Fruit fly (Drosophila melanogaster) whole organism, embryonic: ENCODE measurements around the gene ph-d.

Experiments
- ATbp ChIP-seq: fragments of 200-800 bp; sonication (Bioruptor generic); optimal IDR thresholded peaks from 2 replicates; lab custom pipeline; 2017; ENCODE audit warnings: missing biosample characterization, mild to moderate bottlenecking, missing genetic modification characterization, missing genetic modification reagents
- Antp ChIP-seq: fragments of 200-800 bp; sonication (Bioruptor generic); optimal IDR thresholded peaks from 3 replicates; lab custom pipeline; 2016; ENCODE audit warnings: missing biosample characterization, missing genetic modification characterization
- Asciz ChIP-seq: fragments of 200-800 bp; sonication (Bioruptor generic); optimal IDR thresholded peaks from 2 replicates; lab custom pipeline; 2017; ENCODE audit warnings: missing biosample characterization, mild to moderate bottlenecking, missing genetic modification characterization, missing genetic modification reagents
- Awh ChIP-seq: fragments of 200-800 bp; sonication (Bioruptor generic); IDR thresholded peaks from 2 replicates; pipeline ENCODE4, ENCODE4 v1.3.6; 2022; ENCODE audit warnings: missing biosample characterization, missing genetic modification characterization
- CG10366 ChIP-seq: fragments of 200-800 bp; sonication (Bioruptor generic); IDR thresholded peaks from 2 replicates; pipeline ENCODE4 v1.3.6; 2022; ENCODE audit warnings: missing biosample characterization, missing genetic modification characterization
- CG10462 ChIP-seq: fragments of 200-800 bp; sonication (Bioruptor generic); optimal IDR thresholded peaks from 2 replicates; lab custom pipeline; 2016; ENCODE audit warnings: missing biosample characterization, missing genetic modification characterization
- CG11085 ChIP-seq: fragments of 200-800 bp; sonication (Bioruptor generic); IDR thresholded peaks from 2 replicates; pipeline ENCODE4 v1.3.6; 2022; ENCODE audit warnings: missing biosample characterization, missing genetic modification characterization
- CG12744 ChIP-seq: fragments of 200-800 bp; sonication (Bioruptor generic); optimal IDR thresholded peaks from 2 replicates; lab custom pipeline; 2016; ENCODE audit warnings: missing biosample characterization, missing genetic modification characterization
- CG13287 ChIP-seq: fragments of 200-800 bp; sonication (Bioruptor generic); IDR thresholded peaks from 2 replicates; pipeline ENCODE4 v1.3.6; 2022; ENCODE audit warnings: missing biosample characterization, missing genetic modification characterization; ENCODE audit not compliant: partially characterized antibody
- CG13296 ChIP-seq: fragments of 200-800 bp; sonication (Bioruptor generic); optimal IDR thresholded peaks from 3 replicates; lab custom pipeline; 2018; ENCODE audit warnings: missing biosample characterization, mild to moderate bottlenecking, missing genetic modification characterization
- CG13624 ChIP-seq: fragments of 200-800 bp; sonication (Bioruptor generic); optimal IDR thresholded peaks from 2 replicates; lab custom pipeline; 2016; ENCODE audit warnings: missing biosample characterization, missing genetic modification characterization
- CG13894 ChIP-seq: fragments of 200-800 bp; sonication (Bioruptor generic); optimal IDR thresholded peaks from 3 replicates; lab custom pipeline; 2018; ENCODE audit warnings: missing biosample characterization, mild to moderate bottlenecking, missing genetic modification characterization, moderate library complexity
- CG15011 ChIP-seq: fragments of 200-800 bp; sonication (Bioruptor generic); optimal IDR thresholded peaks from 3 replicates; lab custom pipeline; 2018; ENCODE audit warnings: missing biosample characterization, mild to moderate bottlenecking, missing genetic modification characterization
- CG18619 ChIP-seq: fragments of 200-800 bp; sonication (Bioruptor generic); optimal IDR thresholded peaks from 3 replicates; lab custom pipeline; 2017; ENCODE audit warnings: missing biosample characterization, mild to moderate bottlenecking, missing genetic modification characterization
- CG33213 ChIP-seq: fragments of 200-800 bp; sonication (Bioruptor generic); optimal IDR thresholded peaks from 3 replicates; lab custom pipeline; 2016; ENCODE audit warnings: missing biosample characterization, missing genetic modification characterization
- CG34224 ChIP-seq: fragments of 200-800 bp; sonication (Bioruptor generic); IDR thresholded peaks from 3 replicates; pipeline ENCODE4 v1.3.6; 2022; ENCODE audit warnings: missing biosample characterization, missing genetic modification characterization; ENCODE audit not compliant: partially characterized antibody
- CG3838 ChIP-seq: fragments of 200-800 bp; sonication (Bioruptor generic); optimal IDR thresholded peaks from 3 replicates; lab custom pipeline; 2016; ENCODE audit warnings: missing biosample characterization, missing genetic modification characterization
- CG4282 ChIP-seq: fragments of 200-800 bp; sonication (Bioruptor generic); optimal IDR thresholded peaks from 2 replicates; lab custom pipeline; 2016; ENCODE audit warnings: missing biosample characterization, missing genetic modification characterization
- CG4854 ChIP-seq: fragments of 200-800 bp; sonication (Bioruptor generic); optimal IDR thresholded peaks from 2 replicates; lab custom pipeline; 2016; ENCODE audit warnings: missing biosample characterization, missing genetic modification characterization, inconsistent platforms
- CG6854 ChIP-seq: fragments of 200-800 bp; sonication (Bioruptor generic); optimal IDR thresholded peaks from 3 replicates; lab custom pipeline; 2017; ENCODE audit warnings: missing biosample characterization, mild to moderate bottlenecking, missing genetic modification characterization
- CG7928 ChIP-seq: fragments of 200-800 bp; sonication (Bioruptor generic); optimal IDR thresholded peaks from 2 replicates; lab custom pipeline; 2017; ENCODE audit warnings: missing biosample characterization, mild to moderate bottlenecking, missing genetic modification characterization
- Dfd ChIP-seq, 2 experiments: fragments of >200 bp; optimal IDR thresholded peaks; 2 replicates each; lab custom pipeline; 2017; ENCODE audit warnings: missing biosample characterization in 2 of 2, missing genetic modification characterization in 2 of 2
- Dip2 ChIP-seq: fragments of 200-800 bp; sonication (Bioruptor generic); IDR thresholded peaks from 2 replicates; pipeline ENCODE4 v1.3.6; 2022; ENCODE audit warnings: missing biosample characterization, missing genetic modification characterization
- Hr39 ChIP-seq: fragments of >200 bp; optimal IDR thresholded peaks from 2 replicates; lab custom pipeline; 2017
- Jarid2 ChIP-seq: fragments of 200-800 bp; sonication (Bioruptor generic); optimal IDR thresholded peaks from 3 replicates; lab custom pipeline; 2017; ENCODE audit warnings: mild to moderate bottlenecking, missing biosample characterization, missing genetic modification reagents, missing genetic modification characterization
- Kr ChIP-seq: fragments of 200-800 bp; sonication (Bioruptor generic); optimal IDR thresholded peaks from 2 replicates; lab custom pipeline; 2017; ENCODE audit warnings: missing biosample characterization, mild to moderate bottlenecking, missing genetic modification characterization
- Lim3 ChIP-seq: fragments of 200-800 bp; sonication (Bioruptor generic); IDR thresholded peaks from 2 replicates; pipeline ENCODE4 v1.3.6; 2022; ENCODE audit warnings: missing biosample characterization, missing genetic modification characterization
- Mes4 ChIP-seq: fragments of 200-800 bp; sonication (Bioruptor generic); optimal IDR thresholded peaks from 2 replicates; lab custom pipeline; 2016; ENCODE audit warnings: missing biosample characterization, missing genetic modification characterization
- NK7.1 ChIP-seq: fragments of 200-800 bp; sonication (Bioruptor generic); optimal IDR thresholded peaks from 3 replicates; lab custom pipeline; 2016; ENCODE audit warnings: missing biosample characterization, missing genetic modification characterization
- Oaz ChIP-seq: fragments of 200-800 bp; sonication (Bioruptor generic); IDR thresholded peaks from 2 replicates; pipeline ENCODE4 v1.3.6; 2022; ENCODE audit warnings: missing biosample characterization, missing genetic modification characterization
- Sry-δ ChIP-seq: fragments of 200-800 bp; sonication (Bioruptor generic); optimal IDR thresholded peaks from 2 replicates; lab custom pipeline; 2016; ENCODE audit warnings: missing biosample characterization, missing genetic modification characterization
- aop ChIP-seq: fragments of 200-800 bp; sonication (Bioruptor generic); IDR thresholded peaks from 2 replicates; pipeline ENCODE4 v1.3.6; 2022; ENCODE audit warnings: missing biosample characterization, missing genetic modification characterization
- ap ChIP-seq: fragments of 200-800 bp; sonication (Bioruptor generic); IDR thresholded peaks from 2 replicates; pipeline ENCODE4 v1.3.6; 2022; ENCODE audit warnings: missing biosample characterization, missing genetic modification characterization
- bigmax ChIP-seq: fragments of 200-800 bp; sonication (Bioruptor generic); optimal IDR thresholded peaks from 2 replicates; lab custom pipeline; 2018; ENCODE audit warnings: missing biosample characterization, mild to moderate bottlenecking, missing genetic modification characterization
- bowl ChIP-seq: fragments of 200-800 bp; sonication (Bioruptor generic); IDR thresholded peaks from 2 replicates; pipeline ENCODE4 v1.3.6; 2022; ENCODE audit warnings: missing biosample characterization, missing genetic modification characterization
- chif ChIP-seq, 2 experiments: fragments of 200-800 bp; sonication (Bioruptor generic); optimal IDR thresholded peaks; 3 replicates each; lab custom pipeline; 2016; ENCODE audit warnings: missing biosample characterization in 2 of 2, missing genetic modification characterization in 2 of 2
- gsb-n ChIP-seq: fragments of 200-800 bp; sonication (Bioruptor generic); optimal IDR thresholded peaks from 3 replicates; lab custom pipeline; 2018; ENCODE audit warnings: missing biosample characterization, mild to moderate bottlenecking, missing genetic modification characterization
- her ChIP-seq: fragments of 200-800 bp; sonication (Bioruptor generic); optimal IDR thresholded peaks from 2 replicates; lab custom pipeline; 2016; ENCODE audit warnings: missing biosample characterization, missing genetic modification characterization
- insv ChIP-seq, 2 experiments: fragments of 200-800 bp; sonication (Bioruptor generic); optimal IDR thresholded peaks; 3 replicates each; lab custom pipeline; 2016 to 2018; ENCODE audit warnings: missing biosample characterization in 2 of 2, missing genetic modification characterization in 2 of 2
- pnt ChIP-seq: fragments of 200-800 bp; sonication (Bioruptor generic); optimal IDR thresholded peaks from 3 replicates; lab custom pipeline; 2016; ENCODE audit warnings: missing biosample characterization, missing genetic modification characterization
- prd ChIP-seq, 3 experiments: fragments of >200 bp in 2 of 3; fragments of 200-800 bp in 1 of 3; sonication (Bioruptor generic) in 1 of 3; optimal IDR thresholded peaks in 2 of 3; IDR thresholded peaks in 1 of 3; 2 replicates in 2 of 3; 3 replicates in 1 of 3; pipeline versions ENCODE4 v1.3.6 to Lab custom; 2017 to 2022; ENCODE audit warnings: missing biosample characterization in 1 of 3, missing genetic modification characterization in 1 of 3
- psq ChIP-seq: fragments of 200-800 bp; sonication (Bioruptor generic); optimal IDR thresholded peaks from 2 replicates; lab custom pipeline; 2017; ENCODE audit warnings: missing biosample characterization, missing genetic modification characterization
- pum ChIP-seq: fragments of 200-800 bp; sonication (Bioruptor generic); optimal IDR thresholded peaks from 2 replicates; lab custom pipeline; 2016; ENCODE audit warnings: missing biosample characterization, missing genetic modification characterization
- scrt ChIP-seq: fragments of 200-800 bp; sonication (Bioruptor generic); optimal IDR thresholded peaks from 2 replicates; lab custom pipeline; 2018; ENCODE audit warnings: missing biosample characterization, mild to moderate bottlenecking, missing genetic modification characterization, moderate library complexity
- sob ChIP-seq: fragments of 200-800 bp; sonication (Bioruptor generic); IDR thresholded peaks from 2 replicates; pipeline ENCODE4 v1.3.6; 2022; ENCODE audit warnings: missing biosample characterization, missing genetic modification characterization
- tgo ChIP-seq: fragments of 200-800 bp; sonication (Bioruptor generic); IDR thresholded peaks from 3 replicates; pipeline ENCODE4 v1.3.6; 2022; ENCODE audit warnings: missing biosample characterization, missing genetic modification characterization
- tio ChIP-seq: fragments of 200-800 bp; sonication (Bioruptor generic); optimal IDR thresholded peaks from 2 replicates; lab custom pipeline; 2017; ENCODE audit warnings: missing biosample characterization, missing genetic modification characterization, inconsistent platforms
- tup ChIP-seq: fragments of 200-800 bp; sonication (Bioruptor generic); optimal IDR thresholded peaks from 2 replicates; lab custom pipeline; 2016; ENCODE audit warnings: missing biosample characterization, mild to moderate bottlenecking, missing genetic modification characterization, moderate library complexity
- z ChIP-seq: fragments of 200-800 bp; sonication (Bioruptor generic); IDR thresholded peaks from 3 replicates; pipeline ENCODE4 v1.3.6; 2022; ENCODE audit warnings: missing biosample characterization, missing genetic modification characterization
- zen2 ChIP-seq: fragments of 200-800 bp; sonication (Bioruptor generic); IDR thresholded peaks from 3 replicates; pipeline ENCODE4 v1.3.6; 2022; ENCODE audit warnings: missing biosample characterization, missing genetic modification characterization; ENCODE audit not compliant: partially characterized antibody

ph-d gene

DNA sequence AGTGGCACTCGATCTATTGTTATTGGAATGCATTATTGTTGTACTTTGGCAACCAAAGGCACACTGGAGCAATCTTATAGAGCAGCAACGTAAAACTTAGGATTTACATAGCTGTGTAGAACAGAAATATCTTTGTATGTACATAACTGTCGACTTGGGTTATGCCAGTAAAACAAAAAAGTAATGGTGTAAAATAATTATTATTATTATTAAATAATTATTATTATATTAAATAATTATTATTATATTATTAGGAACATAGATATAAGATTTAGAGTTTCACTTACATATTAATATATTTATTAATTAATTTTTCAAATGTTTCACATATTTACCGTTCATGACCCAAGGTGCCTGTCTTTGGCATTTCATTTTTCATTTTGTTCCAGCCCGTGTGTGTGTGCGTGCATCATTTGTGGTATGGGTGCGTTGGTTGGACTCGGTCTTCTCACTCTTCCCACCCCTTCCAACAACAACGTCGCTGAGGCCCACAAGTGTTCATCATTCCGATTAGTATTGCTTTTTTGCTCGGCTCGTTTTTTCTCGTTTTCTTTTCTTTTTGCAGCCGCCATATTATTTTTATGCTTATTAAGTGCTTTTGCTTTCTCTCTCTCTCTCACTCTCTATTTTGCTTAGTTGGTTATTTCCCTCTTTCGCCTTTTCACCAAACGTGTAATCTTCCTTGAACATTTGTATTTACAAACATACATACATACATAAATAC lies 1.0 kb upstream of the ph-d start (continued):
- TF ChIP-seq CG11085 (GFP tag; lab: Robert Waterston, UW): peak; percentile 85
- TF ChIP-seq CG13296 (GFP tag; lab: Kevin White, UChicago): peak; percentile 98
- peak; percentile 77 for TF ChIP-seq CG15011
- TF ChIP-seq aop (GFP tag; lab: Robert Waterston, UW): no peak; the same call in none of the 2 replicates
- TF ChIP-seq ap (GFP tag; lab: Robert Waterston, UW): peak; percentile 84
- no peak for TF ChIP-seq Dip2
- TF ChIP-seq CG33213 (GFP tag; lab: Kevin White, UChicago): peak; percentile 59
- peak; percentile 55 for TF ChIP-seq Mes4
- peak; percentile 76 for TF ChIP-seq pum (GFP tag; lab: Kevin White, UChicago)
- TF ChIP-seq her (GFP tag; lab: Kevin White, UChicago): peak; percentile 69
- TF ChIP-seq CG12744 (GFP tag; lab: Kevin White, UChicago): peak; percentile 22
- TF ChIP-seq CG4854 (GFP tag; lab: Kevin White, UChicago): peak; percentile 76
- no peak for TF ChIP-seq CG13287 (GFP tag; lab: Robert Waterston, UW)
- peak; percentile 72 for TF ChIP-seq Oaz (GFP tag; lab: Robert Waterston, UW)
- TF ChIP-seq sob (GFP tag; lab: Robert Waterston, UW): peak; percentile 89
- peak; percentile 41 for TF ChIP-seq bigmax
- no peak for TF ChIP-seq CG34224
- TF ChIP-seq CG7928 (GFP tag; lab: Kevin White, UChicago): peak; percentile 68
- peak; percentile 81 for TF ChIP-seq Lim3 (GFP tag; lab: Robert Waterston, UW)
- TF ChIP-seq psq: peak; percentile 71
- TF ChIP-seq gsb-n (tag; lab: Kevin White, UChicago): peak; percentile 96
- TF ChIP-seq zen2 (GFP tag; lab: Robert Waterston, UW): no peak
- peak; percentile 90 for TF ChIP-seq Antp (GFP tag; lab: Kevin White, UChicago)
- peak; percentile 57 for TF ChIP-seq CG3838 (GFP tag; lab: Kevin White, UChicago)
- TF ChIP-seq CG13624 (GFP tag; lab: Kevin White, UChicago): peak; percentile 54
- TF ChIP-seq prd (optimal IDR thresholded peaks at IDR 0.05; lab: Kevin White, UChicago): no peak
- peak; percentile 95 for TF ChIP-seq prd (GFP tag; IDR thresholded peaks at IDR 0.05; lab: Robert Waterston, UW)
- peak; percentile 98 for TF ChIP-seq Asciz (GFP tag; lab: Kevin White, UChicago)
- no peak for TF ChIP-seq Dfd (GFP tag; optimal IDR thresholded peaks at IDR 0.05; lab: Kevin White, UChicago)
- TF ChIP-seq Jarid2 (GFP tag; lab: Kevin White, UChicago): peak; percentile 83
- TF ChIP-seq CG10462 (GFP tag; lab: Kevin White, UChicago): peak; percentile 86
- TF ChIP-seq tio (GFP tag; lab: Kevin White, UChicago): peak; percentile 94
- TF ChIP-seq ATbp (GFP tag; lab: Kevin White, UChicago): peak; percentile 95
- TF ChIP-seq bowl (GFP tag; lab: Robert Waterston, UW): peak; percentile 67; the same call in 1 of the 2 replicates
- peak; percentile 91 for TF ChIP-seq tup (GFP tag; lab: Kevin White, UChicago)
- TF ChIP-seq Hr39 (lab: Kevin White, UChicago): no peak
- peak; percentile 99 for TF ChIP-seq CG18619 (GFP tag; lab: Kevin White, UChicago)
- TF ChIP-seq Awh (GFP tag; lab: Robert Waterston, UW): peak; percentile 79
- TF ChIP-seq CG10366 (GFP tag; lab: Robert Waterston, UW): peak; percentile 88
- TF ChIP-seq pnt (GFP tag; lab: Kevin White, UChicago): peak; percentile 86
- TF ChIP-seq scrt (GFP tag; lab: Kevin White, UChicago): peak; percentile 94
- TF ChIP-seq z (GFP tag; lab: Robert Waterston, UW): no peak
- TF ChIP-seq chif (GFP tag; optimal IDR thresholded peaks at IDR 0.05; lab: Kevin White, UChicago): peak; percentile 70 to 86
- peak; percentile 89 for TF ChIP-seq tgo (GFP tag; lab: Robert Waterston, UW)
- TF ChIP-seq NK7.1 (GFP tag; lab: Kevin White, UChicago): peak; percentile 74
- TF ChIP-seq Kr (GFP tag; lab: Kevin White, UChicago): peak; percentile 90
- TF ChIP-seq CG4282: peak; percentile 94
- TF ChIP-seq Sry-δ (GFP tag; lab: Kevin White, UChicago): no peak
- peak; percentile 98 for TF ChIP-seq CG6854 (GFP tag; lab: Kevin White, UChicago)
- TF ChIP-seq CG13894 (tag; lab: Kevin White, UChicago): peak; percentile 86
- TF ChIP-seq insv (GFP tag; optimal IDR thresholded peaks at IDR 0.05; lab: Kevin White, UChicago): peak in 1 of 2 experiments; percentile 86
